Worm (Caenorhabditis elegans) whole organism, L3 larva: Measurements from ENCODE around the gene che-10.

ENCODE experiments used
- ama-1 ChIP-seq: fragments of 150-350 bp; optimal IDR thresholded peaks from 2 replicates; lab custom pipeline; 2018
- ceh-16 ChIP-seq: sonication (generic microtip); optimal IDR thresholded peaks from 2 replicates; lab custom pipeline; 2017; ENCODE audit warnings: missing biosample characterization, missing genetic modification characterization
- elt-3 ChIP-seq, 3 experiments: fragments of 150-350 bp in 1 of 3; sonication (generic microtip) in 2 of 3; optimal IDR thresholded peaks; 2 replicates in 2 of 3; 4 replicates in 1 of 3; lab custom pipeline; 2014 to 2017; ENCODE audit warnings: missing biosample characterization in 3 of 3, missing genetic modification characterization in 3 of 3
- fos-1 ChIP-seq: fragments of 150-350 bp; optimal IDR thresholded peaks from 2 replicates; lab custom pipeline; 2014; ENCODE audit warnings: missing biosample characterization, missing genetic modification characterization
- lsy-12 ChIP-seq: sonication (generic microtip); optimal IDR thresholded peaks from 2 replicates; lab custom pipeline; 2016; ENCODE audit warnings: mild to moderate bottlenecking, missing genetic modification characterization, missing compliant biosample characterization
- mml-1 ChIP-seq: fragments of 150-350 bp; sonication (generic microtip); optimal IDR thresholded peaks from 3 replicates; lab custom pipeline; 2014; ENCODE audit warnings: missing biosample characterization, missing genetic modification characterization
- nhr-11 ChIP-seq: fragments of 150-350 bp; optimal IDR thresholded peaks from 2 replicates; lab custom pipeline; 2014; ENCODE audit warnings: missing biosample characterization, missing genetic modification characterization
- nhr-237 ChIP-seq: fragments of 150-350 bp; optimal IDR thresholded peaks from 2 replicates; lab custom pipeline; 2014; ENCODE audit warnings: missing biosample characterization, missing genetic modification characterization
- nhr-28 ChIP-seq: fragments of 150-350 bp; optimal IDR thresholded peaks from 2 replicates; lab custom pipeline; 2014; ENCODE audit warnings: missing biosample characterization, missing genetic modification characterization
- nhr-76 ChIP-seq: fragments of 150-350 bp; sonication (generic microtip); optimal IDR thresholded peaks from 5 replicates; lab custom pipeline; 2014; ENCODE audit warnings: missing biosample characterization, missing genetic modification characterization
- snpc-4 ChIP-seq: fragments of 150-350 bp; optimal IDR thresholded peaks from 2 replicates; lab custom pipeline; 2014; ENCODE audit warnings: missing biosample characterization, missing genetic modification characterization

DNA sequence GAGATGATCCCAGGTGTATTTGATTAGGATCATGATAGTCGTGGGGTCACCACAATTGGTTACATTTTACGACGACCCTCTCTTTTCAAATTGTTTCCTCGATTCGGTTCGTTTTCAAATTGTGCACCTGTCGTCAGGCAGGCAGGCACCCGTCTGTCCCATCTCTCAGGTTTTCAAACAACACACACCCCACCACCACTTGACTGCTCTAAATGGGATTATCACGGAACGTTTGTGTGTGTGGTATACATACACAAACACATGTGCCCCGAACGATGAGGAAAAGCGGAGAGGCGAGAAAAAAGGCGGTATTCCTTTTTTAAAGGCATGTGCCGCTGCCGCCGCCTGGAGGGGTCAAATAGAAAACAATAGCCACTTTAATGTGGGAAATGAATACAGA, 52.8 kb downstream of the che-10 start:
- TF ChIP-seq nhr-11 (tag; lab: Kevin White, UChicago) (no peak), fos-1 (tag; lab: Kevin White, UChicago) (no peak), ceh-16 (tag; lab: Kevin White, UChicago) (no peak), mml-1 (tag; lab: Kevin White, UChicago) (no peak), nhr-28 (tag; lab: Kevin White, UChicago) (no peak), elt-3 (tag; optimal IDR thresholded peaks at IDR 0.05; lab: Kevin White, UChicago) (no peak), snpc-4 (tag; lab: Kevin White, UChicago) (no peak), lsy-12 (tag; lab: Kevin White, UChicago) (no peak), nhr-237 (no peak), ama-1 (lab: Kevin White, UChicago) (no peak), nhr-76 (tag; lab: Kevin White, UChicago) (no peak)
